Fruit fly (Drosophila melanogaster): ENCODE data around the gene CG12520.

CG12520 gene

DNA sequence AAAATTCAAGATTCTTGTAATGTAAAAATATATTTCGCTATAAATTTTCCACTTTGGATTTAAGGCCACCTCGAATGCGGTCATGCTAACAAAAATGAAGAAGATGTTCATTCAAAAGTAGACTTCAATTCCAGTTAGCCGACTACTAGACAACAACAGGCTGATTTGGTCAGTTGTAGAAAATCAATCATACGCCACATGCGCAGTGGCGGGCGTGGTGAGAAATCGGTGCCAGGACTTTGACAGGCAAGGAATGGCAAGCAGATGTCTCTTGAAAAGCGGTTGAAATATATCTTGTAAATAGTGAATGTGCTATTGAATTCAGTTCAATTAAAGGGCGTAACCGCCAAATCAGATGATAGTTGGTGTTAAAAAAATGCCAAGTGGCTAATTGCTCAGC is 49.1 kb downstream of the CG12520 start, which contains the start of gene Ent3:
Gene Ent3, plus strand, starts transcription at position 224 of the 400 bp plus-strand sequence.
- TF ChIP-seq Abd-B (GFP tag; optimal IDR thresholded peaks at IDR 0.05), result no peak
- TF ChIP-seq Jra (GFP tag; optimal IDR thresholded peaks at IDR 0.05), result no peak
- no peak for TF ChIP-seq GATAd (GFP tag; optimal IDR thresholded peaks at IDR 0.05)
- TF ChIP-seq Hr83 (GFP tag; optimal IDR thresholded peaks at IDR 0.05; ENCODE audit: poor library complexity, severe bottlenecking), result no peak
- no peak for TF ChIP-seq OdsH (GFP tag; optimal IDR thresholded peaks at IDR 0.05)
- TF ChIP-seq woc (GFP tag; optimal IDR thresholded peaks at IDR 0.05), result no peak
- TF ChIP-seq pan (optimal IDR thresholded peaks at IDR 0.05), result no peak
- no peak for TF ChIP-seq HLH106 (tag; optimal IDR thresholded peaks at IDR 0.05)
- TF ChIP-seq dl (GFP tag; optimal IDR thresholded peaks at IDR 0.05; ENCODE audit: insufficient read depth in 1 of 2, partially characterized antibody in 2 of 2), result no peak
- no peak for TF ChIP-seq Myc (optimal IDR thresholded peaks at IDR 0.05)
- no peak for TF ChIP-seq sage (GFP tag; optimal IDR thresholded peaks at IDR 0.05)
- TF ChIP-seq br (GFP tag; optimal IDR thresholded peaks at IDR 0.05), result no peak
- no peak for TF ChIP-seq Sp1 (GFP tag; optimal IDR thresholded peaks at IDR 0.05)

All from whole organism, wandering third instar larva.